Fruit fly (Drosophila melanogaster) whole organism, embryonic: Measurements from ENCODE around the gene sick.

Source experiments
- Bdp1 ChIP-seq: fragments of 200-800 bp; sonication (Bioruptor generic); optimal IDR thresholded peaks from 3 replicates; lab custom pipeline; 2016; ENCODE audit warnings: missing biosample characterization, missing genetic modification characterization
- CG10959 ChIP-seq: fragments of 200-800 bp; sonication (Bioruptor generic); IDR thresholded peaks from 2 replicates; pipeline ENCODE4 v1.3.6; 2022; ENCODE audit warnings: missing biosample characterization, missing genetic modification characterization
- CG10979 ChIP-seq: fragments of 200-800 bp; sonication (Bioruptor generic); optimal IDR thresholded peaks from 2 replicates; lab custom pipeline; 2018; ENCODE audit warnings: missing biosample characterization, mild to moderate bottlenecking, missing genetic modification characterization, moderate library complexity
- CG12744 ChIP-seq: fragments of 200-800 bp; sonication (Bioruptor generic); optimal IDR thresholded peaks from 2 replicates; lab custom pipeline; 2016; ENCODE audit warnings: missing biosample characterization, missing genetic modification characterization
- CG13775 ChIP-seq: fragments of 200-800 bp; sonication (Bioruptor generic); optimal IDR thresholded peaks from 3 replicates; lab custom pipeline; 2017; ENCODE audit warnings: missing biosample characterization, mild to moderate bottlenecking, missing genetic modification characterization
- CG15479 ChIP-seq: fragments of 200-800 bp; sonication (Bioruptor generic); optimal IDR thresholded peaks from 3 replicates; lab custom pipeline; 2019; ENCODE audit warnings: missing biosample characterization, mild to moderate bottlenecking, missing genetic modification characterization, moderate library complexity
- CG1647 ChIP-seq: fragments of 200-800 bp; sonication (Bioruptor generic); optimal IDR thresholded peaks from 3 replicates; lab custom pipeline; 2016; ENCODE audit warnings: missing biosample characterization, missing genetic modification characterization
- CG16779 ChIP-seq: fragments of 200-800 bp; sonication (Bioruptor generic); IDR thresholded peaks from 2 replicates; pipeline ENCODE4 v1.3.6; 2022; ENCODE audit warnings: missing biosample characterization, missing genetic modification characterization
- CG17361 ChIP-seq: fragments of 200-800 bp; sonication (Bioruptor generic); IDR thresholded peaks from 3 replicates; pipeline ENCODE4 v1.3.6; 2022; ENCODE audit warnings: missing biosample characterization, missing genetic modification characterization
- CG18764 ChIP-seq: fragments of 200-800 bp; sonication (Bioruptor generic); optimal IDR thresholded peaks from 3 replicates; lab custom pipeline; 2016; ENCODE audit warnings: missing biosample characterization, missing genetic modification characterization
- CG2889 ChIP-seq: fragments of 200-800 bp; sonication (Bioruptor generic); IDR thresholded peaks from 3 replicates; pipeline ENCODE4 v1.3.6; 2022; ENCODE audit warnings: missing biosample characterization, missing genetic modification characterization
- CG31365 ChIP-seq: fragments of 200-800 bp; sonication (Bioruptor generic); optimal IDR thresholded peaks from 2 replicates; lab custom pipeline; 2018; ENCODE audit warnings: missing biosample characterization, mild to moderate bottlenecking, missing genetic modification characterization
- CG43689 ChIP-seq: fragments of 200-800 bp; sonication (Bioruptor generic); IDR thresholded peaks from 2 replicates; pipeline ENCODE4 v1.3.6; 2022; ENCODE audit warnings: missing biosample characterization, missing genetic modification characterization
- CG4820 ChIP-seq: fragments of 200-800 bp; sonication (Bioruptor generic); optimal IDR thresholded peaks from 3 replicates; lab custom pipeline; 2016; ENCODE audit warnings: missing biosample characterization, missing genetic modification characterization
- CG5245 ChIP-seq: fragments of 200-800 bp; sonication (Bioruptor generic); optimal IDR thresholded peaks from 3 replicates; lab custom pipeline; 2016; ENCODE audit warnings: missing biosample characterization, missing genetic modification characterization
- CG6765 ChIP-seq: fragments of 200-800 bp; sonication (Bioruptor generic); optimal IDR thresholded peaks from 3 replicates; lab custom pipeline; 2017; ENCODE audit warnings: missing biosample characterization, mild to moderate bottlenecking, missing genetic modification characterization
- CG6813 ChIP-seq: fragments of 200-800 bp; sonication (Bioruptor generic); optimal IDR thresholded peaks from 2 replicates; lab custom pipeline; 2017; ENCODE audit warnings: missing biosample characterization, missing genetic modification characterization, mild to moderate bottlenecking, moderate library complexity, missing genetic modification reagents
- Dad ChIP-seq: fragments of 200-800 bp; sonication (Bioruptor generic); optimal IDR thresholded peaks from 3 replicates; lab custom pipeline; 2016; ENCODE audit warnings: missing biosample characterization, missing genetic modification characterization
- Deaf1 ChIP-seq: fragments of 200-800 bp; optimal IDR thresholded peaks from 3 replicates; lab custom pipeline; 2019; ENCODE audit warnings: missing biosample characterization, mild to moderate bottlenecking, missing genetic modification characterization, moderate library complexity
- Doc2 ChIP-seq: fragments of 200-800 bp; sonication (Bioruptor generic); IDR thresholded peaks from 2 replicates; pipeline ENCODE4 v1.3.6; 2022; ENCODE audit warnings: missing biosample characterization, missing genetic modification characterization
- Doc3 ChIP-seq: fragments of 200-800 bp; sonication (Bioruptor generic); IDR thresholded peaks from 3 replicates; pipeline ENCODE4 v1.3.6; 2022; ENCODE audit warnings: missing biosample characterization, missing genetic modification characterization; ENCODE audit not compliant: partially characterized antibody
- Dp ChIP-seq: fragments of 200-800 bp; sonication (Bioruptor generic); optimal IDR thresholded peaks from 2 replicates; lab custom pipeline; 2018; ENCODE audit warnings: missing biosample characterization, mild to moderate bottlenecking, missing genetic modification characterization, moderate library complexity
- HLH54F ChIP-seq: fragments of 200-800 bp; sonication (Bioruptor generic); optimal IDR thresholded peaks from 3 replicates; lab custom pipeline; 2016; ENCODE audit warnings: missing biosample characterization, missing genetic modification characterization
- Lpt ChIP-seq: fragments of >200 bp; optimal IDR thresholded peaks from 2 replicates; lab custom pipeline; 2018; ENCODE audit warnings: missing biosample characterization, missing genetic modification characterization
- Optix ChIP-seq: fragments of 200-800 bp; sonication (Bioruptor generic); IDR thresholded peaks from 3 replicates; pipeline ENCODE4 v1.3.6; 2022; ENCODE audit warnings: missing biosample characterization, missing genetic modification characterization
- Sin3A ChIP-seq: fragments of >200 bp; optimal IDR thresholded peaks from 2 replicates; lab custom pipeline; 2018
- Sry-δ ChIP-seq: fragments of 200-800 bp; sonication (Bioruptor generic); optimal IDR thresholded peaks from 2 replicates; lab custom pipeline; 2016; ENCODE audit warnings: missing biosample characterization, missing genetic modification characterization
- Trl ChIP-seq, 3 experiments: fragments of >200 bp in 2 of 3; fragments of 200-800 bp in 1 of 3; sonication (Bioruptor generic) in 1 of 3; optimal IDR thresholded peaks; 2 replicates in 1 of 3; 3 replicates in 2 of 3; lab custom pipeline; 2016 to 2017; ENCODE audit warnings: missing biosample characterization in 1 of 3, missing genetic modification characterization in 1 of 3
- bab2 ChIP-seq: fragments of 200-800 bp; sonication (Bioruptor generic); optimal IDR thresholded peaks from 2 replicates; lab custom pipeline; 2016; ENCODE audit warnings: missing biosample characterization, missing genetic modification characterization
- cas ChIP-seq: fragments of 200-800 bp; sonication (Bioruptor generic); IDR thresholded peaks from 2 replicates; pipeline ENCODE4 v1.3.6; 2022; ENCODE audit warnings: missing biosample characterization, missing genetic modification characterization
- chif ChIP-seq, 2 experiments: fragments of 200-800 bp; sonication (Bioruptor generic); optimal IDR thresholded peaks; 3 replicates each; lab custom pipeline; 2016; ENCODE audit warnings: missing biosample characterization in 2 of 2, missing genetic modification characterization in 2 of 2
- dati ChIP-seq: fragments of 200-800 bp; sonication (Bioruptor generic); IDR thresholded peaks from 2 replicates; pipeline ENCODE4 v1.3.6; 2022; ENCODE audit warnings: missing biosample characterization, missing genetic modification characterization
- dmrt11E ChIP-seq: fragments of 200-800 bp; sonication (Bioruptor generic); optimal IDR thresholded peaks from 3 replicates; lab custom pipeline; 2018; ENCODE audit warnings: missing biosample characterization, mild to moderate bottlenecking, missing genetic modification characterization, moderate library complexity
- ems ChIP-seq: fragments of 200-800 bp; sonication (Bioruptor generic); optimal IDR thresholded peaks from 3 replicates; lab custom pipeline; 2016; ENCODE audit warnings: missing biosample characterization, missing genetic modification characterization
- en ChIP-seq: fragments of 200-800 bp; sonication (Bioruptor generic); optimal IDR thresholded peaks from 2 replicates; lab custom pipeline; 2016; ENCODE audit warnings: missing biosample characterization, missing genetic modification characterization
- fd3F ChIP-seq: fragments of 200-800 bp; sonication (Bioruptor generic); optimal IDR thresholded peaks from 2 replicates; lab custom pipeline; 2018; ENCODE audit warnings: missing biosample characterization, mild to moderate bottlenecking, missing genetic modification characterization, moderate library complexity
- ftz-f1 ChIP-seq: fragments of 200-800 bp; sonication (Bioruptor generic); optimal IDR thresholded peaks from 2 replicates; lab custom pipeline; 2016; ENCODE audit warnings: missing biosample characterization, missing genetic modification characterization
- grau ChIP-seq: fragments of 200-800 bp; optimal IDR thresholded peaks from 3 replicates; lab custom pipeline; 2019; ENCODE audit warnings: missing biosample characterization, mild to moderate bottlenecking, missing genetic modification characterization, moderate library complexity
- gsb-n ChIP-seq: fragments of 200-800 bp; sonication (Bioruptor generic); optimal IDR thresholded peaks from 3 replicates; lab custom pipeline; 2018; ENCODE audit warnings: missing biosample characterization, mild to moderate bottlenecking, missing genetic modification characterization
- kah ChIP-seq: fragments of 200-800 bp; sonication (Bioruptor generic); optimal IDR thresholded peaks from 2 replicates; lab custom pipeline; 2018; ENCODE audit warnings: missing biosample characterization, mild to moderate bottlenecking, missing genetic modification characterization
- lola ChIP-seq, 3 experiments: fragments of >200 bp in 2 of 3; fragments of 200-800 bp in 1 of 3; sonication (Bioruptor generic) in 1 of 3; optimal IDR thresholded peaks; 2 replicates each; lab custom pipeline; 2017 to 2019; ENCODE audit warnings: missing biosample characterization in 3 of 3, missing genetic modification characterization in 3 of 3, mild to moderate bottlenecking in 1 of 3, moderate library complexity in 1 of 3
- luna ChIP-seq: fragments of 200-800 bp; sonication (Bioruptor generic); optimal IDR thresholded peaks from 2 replicates; lab custom pipeline; 2016; ENCODE audit warnings: missing biosample characterization, missing genetic modification characterization
- p53 ChIP-seq: fragments of 200-800 bp; sonication (Bioruptor generic); optimal IDR thresholded peaks from 2 replicates; lab custom pipeline; 2016; ENCODE audit warnings: missing biosample characterization, missing genetic modification characterization
- pb ChIP-seq: fragments of 200-800 bp; sonication (Bioruptor generic); optimal IDR thresholded peaks from 3 replicates; lab custom pipeline; 2016; ENCODE audit warnings: missing biosample characterization, missing genetic modification characterization
- schlank ChIP-seq: fragments of 200-800 bp; sonication (Bioruptor generic); optimal IDR thresholded peaks from 2 replicates; lab custom pipeline; 2018; ENCODE audit warnings: missing biosample characterization, mild to moderate bottlenecking, missing genetic modification characterization
- scrt ChIP-seq: fragments of 200-800 bp; sonication (Bioruptor generic); optimal IDR thresholded peaks from 2 replicates; lab custom pipeline; 2018; ENCODE audit warnings: missing biosample characterization, mild to moderate bottlenecking, missing genetic modification characterization, moderate library complexity
- slbo ChIP-seq: fragments of 200-800 bp; sonication (Bioruptor generic); IDR thresholded peaks from 2 replicates; pipeline ENCODE4 v1.3.6; 2022; ENCODE audit warnings: missing biosample characterization, missing genetic modification characterization
- unc-4 ChIP-seq: fragments of 200-800 bp; sonication (Bioruptor generic); IDR thresholded peaks from 2 replicates; pipeline ENCODE4 v1.3.6; 2022; ENCODE audit warnings: missing biosample characterization, missing genetic modification characterization; ENCODE audit not compliant: partially characterized antibody
- vfl ChIP-seq: fragments of 200-800 bp; sonication (Bioruptor generic); optimal IDR thresholded peaks from 2 replicates; lab custom pipeline; 2016; ENCODE audit warnings: missing biosample characterization, missing genetic modification characterization
- wek ChIP-seq: fragments of 200-800 bp; sonication (Bioruptor generic); optimal IDR thresholded peaks from 3 replicates; lab custom pipeline; 2018; ENCODE audit warnings: missing biosample characterization, mild to moderate bottlenecking, missing genetic modification characterization, moderate library complexity

sick gene

DNA sequence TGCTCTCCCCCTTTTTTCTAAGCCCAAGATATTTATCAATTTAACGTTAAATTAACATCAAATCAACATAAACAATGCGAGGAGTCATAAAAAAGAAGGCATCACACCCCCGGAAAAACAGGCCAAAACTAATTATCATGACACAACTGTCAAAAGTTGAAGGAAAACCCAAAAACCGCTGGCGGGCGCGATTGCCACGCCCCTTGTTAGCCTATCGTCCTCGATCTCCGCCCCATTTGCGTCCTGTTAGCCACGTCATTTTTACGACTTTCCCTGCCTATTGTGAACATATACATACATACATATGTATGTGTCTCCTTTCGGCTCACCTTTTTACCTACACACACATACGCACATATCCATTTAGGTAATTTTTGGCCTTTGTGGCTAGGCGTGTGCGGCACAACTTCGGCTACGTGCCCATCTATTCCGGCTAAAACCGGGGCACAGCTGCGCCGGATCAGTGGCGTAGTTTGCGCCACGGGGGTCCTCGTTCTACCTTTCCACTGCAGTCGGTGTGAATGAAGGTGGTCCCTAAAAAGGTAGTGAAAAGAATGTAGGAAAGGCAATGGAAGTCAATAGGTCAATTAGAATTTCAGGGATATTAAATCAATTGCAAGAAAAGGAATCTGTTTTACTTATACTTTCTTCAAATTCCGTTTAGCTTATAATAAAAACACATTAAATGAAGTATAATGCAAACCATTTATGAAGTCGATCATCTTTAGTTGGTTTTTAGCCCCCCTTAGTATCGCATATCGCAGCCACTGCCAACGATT lies 70.6 kb downstream of the sick start (continued):
- TF ChIP-seq scrt (no peak), unc-4 (GFP tag; lab: Robert Waterston, UW) (no peak), Doc2 (GFP tag; lab: Robert Waterston, UW) (no peak), CG5245 (GFP tag; lab: Kevin White, UChicago) (no peak), Doc3 (GFP tag; lab: Robert Waterston, UW) (no peak), vfl (GFP tag; lab: Kevin White, UChicago) (peak; percentile 17), Bdp1 (GFP tag; lab: Kevin White, UChicago) (no peak), CG6813 (GFP tag; lab: Kevin White, UChicago) (peak; percentile 9), chif (GFP tag; optimal IDR thresholded peaks at IDR 0.05; lab: Kevin White, UChicago) (peak; percentile 14 to 47), Trl (optimal IDR thresholded peaks at IDR 0.05; lab: Kevin White, UChicago) (no peak), Trl (GFP tag; optimal IDR thresholded peaks at IDR 0.05; lab: Kevin White, UChicago) (peak; percentile 9), Sin3A (lab: Kevin White, UChicago) (no peak), kah (GFP tag; lab: Kevin White, UChicago) (no peak), Dad (GFP tag; lab: Kevin White, UChicago) (no peak), dmrt11E (tag; lab: Kevin White, UChicago) (peak; percentile 67), ftz-f1 (GFP tag; lab: Kevin White, UChicago) (no peak), luna (GFP tag; lab: Kevin White, UChicago) (no peak), Sry-δ (GFP tag; lab: Kevin White, UChicago) (no peak), CG15479 (peak; percentile 85), CG12744 (no peak), CG18764 (GFP tag; lab: Kevin White, UChicago) (peak; percentile 4), bab2 (GFP tag; lab: Kevin White, UChicago) (peak; percentile 40), grau (peak; percentile 64), HLH54F (GFP tag; lab: Kevin White, UChicago) (peak; percentile 27), schlank (tag; lab: Kevin White, UChicago) (no peak), CG43689 (GFP tag; lab: Robert Waterston, UW) (no peak), CG4820 (GFP tag; lab: Kevin White, UChicago) (peak; percentile 9), Lpt (GFP tag; lab: Kevin White, UChicago) (no peak), en (GFP tag; lab: Kevin White, UChicago) (no peak), p53 (GFP tag; lab: Kevin White, UChicago) (no peak), Optix (GFP tag; lab: Robert Waterston, UW) (no peak), CG10979 (tag; lab: Kevin White, UChicago) (peak; percentile 61), CG31365 (tag; lab: Kevin White, UChicago) (no peak), CG13775 (peak; percentile 34), Dp (GFP tag; lab: Kevin White, UChicago) (no peak), ems (GFP tag; lab: Kevin White, UChicago) (peak; percentile 8), CG17361 (peak; percentile 76), Deaf1 (peak; percentile 0), gsb-n (tag; lab: Kevin White, UChicago) (peak; percentile 45), CG6765 (GFP tag; lab: Kevin White, UChicago) (no peak), CG10959 (GFP tag; lab: Robert Waterston, UW) (no peak), CG1647 (GFP tag; lab: Kevin White, UChicago) (no peak), cas (GFP tag; lab: Robert Waterston, UW) (no peak), dati (GFP tag; lab: Robert Waterston, UW) (no peak), fd3F (GFP tag; lab: Kevin White, UChicago) (no peak), CG16779 (GFP tag; lab: Robert Waterston, UW) (no peak), slbo (GFP tag; lab: Robert Waterston, UW) (0 out of 2 replicates have a peak, but pooled peaks have one; percentile 17), CG2889 (GFP tag; lab: Robert Waterston, UW) (no peak), lola (GFP tag; optimal IDR thresholded peaks at IDR 0.05; lab: Kevin White, UChicago) (peak in 1 of 3 experiments; percentile 71), pb (GFP tag; lab: Kevin White, UChicago) (peak; percentile 40), wek (GFP tag; lab: Kevin White, UChicago) (no peak)
